Worm (Caenorhabditis elegans): Measurements from ENCODE around the gene ZK287.7.

Gene ZK287.7

ce11 chrV:9692109-9692581 lies 717 bp upstream of the ZK287.7 start, which contains the start of gene ztf-9:
ztf-9 (minus strand) TSS chrV:9692159.
- TF ChIP-seq egl-27 (tag; optimal IDR thresholded peaks at IDR 0.05) (peak; percentile 23), elt-3 (tag; optimal IDR thresholded peaks at IDR 0.05) (no peak), snpc-4 (tag; optimal IDR thresholded peaks at IDR 0.05) (peak; percentile 20), crh-2 (tag; optimal IDR thresholded peaks at IDR 0.05) (peak; percentile 57), zag-1 (tag; optimal IDR thresholded peaks at IDR 0.05) (peak; percentile 67), gmeb-1 (tag; optimal IDR thresholded peaks at IDR 0.05) (peak; percentile 7), nhr-129 (tag; optimal IDR thresholded peaks at IDR 0.05) (peak; percentile 86), ama-1 (optimal IDR thresholded peaks at IDR 0.05) (no peak), unc-55 (GFP tag; optimal IDR thresholded peaks at IDR 0.05) (peak; percentile 67), F13H6.1 (tag; optimal IDR thresholded peaks at IDR 0.05) (peak; percentile 78), lsy-2 (tag; optimal IDR thresholded peaks at IDR 0.05) (peak in 1 of 2 experiments; percentile 39), nhr-21 (tag; optimal IDR thresholded peaks at IDR 0.05) (peak; percentile 15), blmp-1 (tag; optimal IDR thresholded peaks at IDR 0.05; ENCODE audit: insufficient read depth) (peak; percentile 86), sem-4 (tag; optimal IDR thresholded peaks at IDR 0.05) (peak; percentile 7), ceh-82 (tag; optimal IDR thresholded peaks at IDR 0.05) (no peak), C34F6.9 (tag; optimal IDR thresholded peaks at IDR 0.05) (peak; percentile 74), fos-1 (tag; optimal IDR thresholded peaks at IDR 0.05) (peak; percentile 79), mbf-1 (tag; optimal IDR thresholded peaks at IDR 0.05) (no peak)

DNA sequence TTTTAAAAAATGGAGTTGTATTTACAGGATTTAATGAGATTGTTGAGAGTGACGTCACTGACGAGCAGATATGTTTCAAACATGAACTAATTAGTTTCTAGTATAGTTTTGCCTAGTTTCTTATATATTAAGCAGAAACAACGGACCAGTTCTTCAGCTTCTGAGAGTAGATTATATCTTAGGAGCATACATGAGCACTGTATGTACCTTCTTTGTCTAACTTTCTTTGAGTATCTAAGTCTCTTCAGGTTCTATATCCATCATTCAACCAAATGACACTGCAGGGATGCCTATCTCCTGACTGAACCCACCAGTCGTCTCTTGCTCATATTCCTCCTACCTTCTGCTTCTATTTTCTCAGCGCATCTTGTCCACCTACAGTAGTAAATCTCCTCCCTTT lies 3.9 kb downstream of the ZK287.7 start, which contains the start of gene her-1:
Gene her-1 (plus strand): TSS at position 301 of the 400 bp plus-strand sequence.
- TF ChIP-seq nhr-12 (tag; optimal IDR thresholded peaks at IDR 0.05) (no peak), egl-27 (tag; optimal IDR thresholded peaks at IDR 0.05) (no peak), peb-1 (tag; optimal IDR thresholded peaks at IDR 0.05) (no peak), lin-13 (GFP tag; optimal IDR thresholded peaks at IDR 0.05) (no peak), skn-1 (tag; optimal IDR thresholded peaks at IDR 0.05) (no peak), unc-62 (GFP tag; optimal IDR thresholded peaks at IDR 0.05) (no peak), sma-9 (GFP tag; optimal IDR thresholded peaks at IDR 0.05) (no peak), sma-9 (tag; optimal IDR thresholded peaks at IDR 0.05) (no peak), R02D3.7 (tag; optimal IDR thresholded peaks at IDR 0.05) (no peak), zag-1 (tag; optimal IDR thresholded peaks at IDR 0.05) (no peak), nhr-10 (tag; optimal IDR thresholded peaks at IDR 0.05) (no peak), C34F6.9 (tag; optimal IDR thresholded peaks at IDR 0.05) (no peak), sma-3 (GFP tag; optimal IDR thresholded peaks at IDR 0.05) (no peak), fos-1 (tag; optimal IDR thresholded peaks at IDR 0.05) (no peak), nhr-129 (tag; optimal IDR thresholded peaks at IDR 0.05) (no peak)

DNA sequence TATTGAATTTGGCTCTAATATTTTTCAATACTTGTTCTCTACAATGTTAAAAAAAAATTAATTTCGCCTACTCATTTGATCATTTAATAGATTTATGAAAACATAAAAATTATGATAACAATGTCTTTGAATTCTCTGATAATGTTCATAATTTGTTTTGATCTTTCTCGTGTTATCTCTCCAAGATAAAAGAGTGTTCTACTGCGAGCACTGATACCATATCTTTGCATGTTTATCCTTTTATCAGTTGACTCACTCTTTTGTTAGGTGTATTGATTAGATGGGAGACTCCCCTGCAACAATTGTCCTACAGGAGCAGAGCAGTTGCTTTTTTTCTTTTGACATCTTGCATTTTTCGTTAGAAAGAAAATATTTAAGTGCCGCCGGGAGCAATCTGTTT lies 6.4 kb downstream of the ZK287.7 start:
- no peak for TF ChIP-seq F13H6.1 (tag; optimal IDR thresholded peaks at IDR 0.05)
- TF ChIP-seq nhr-129 (tag; optimal IDR thresholded peaks at IDR 0.05), result no peak

DNA sequence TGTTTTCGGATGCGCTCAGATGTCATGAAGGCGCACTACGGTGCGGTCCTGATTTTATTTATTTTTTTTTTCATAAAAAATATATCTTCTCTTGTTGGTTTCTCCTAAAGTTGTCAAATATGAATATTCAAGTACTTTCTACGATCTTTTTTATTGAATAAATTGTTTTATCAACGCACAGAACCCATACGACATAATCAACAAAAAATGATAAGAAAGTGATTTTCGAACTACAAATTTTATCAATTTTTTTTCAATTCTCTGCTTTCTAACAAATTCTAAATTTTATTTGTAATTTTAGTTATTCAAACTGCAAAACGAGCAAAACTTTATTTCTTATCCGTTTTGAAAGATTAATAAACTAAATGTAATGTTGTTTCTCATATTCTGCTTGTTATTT lies 9.0 kb downstream of the ZK287.7 start:
- peak; percentile 50 for TF ChIP-seq fos-1 (tag; optimal IDR thresholded peaks at IDR 0.05)
- no peak for TF ChIP-seq C34F6.9 (tag; optimal IDR thresholded peaks at IDR 0.05)
- no peak for TF ChIP-seq gmeb-1 (tag; optimal IDR thresholded peaks at IDR 0.05)

- TF ChIP-seq nhr-12 (tag; optimal IDR thresholded peaks at IDR 0.05) (no peak), lin-13 (GFP tag; optimal IDR thresholded peaks at IDR 0.05) (no peak), nhr-6 (tag; optimal IDR thresholded peaks at IDR 0.05) (no peak), egl-27 (tag; optimal IDR thresholded peaks at IDR 0.05) (no peak), gmeb-1 (tag; optimal IDR thresholded peaks at IDR 0.05) (no peak), lin-11 (tag; optimal IDR thresholded peaks at IDR 0.05) (no peak)
These were observed 9.9 kb downstream of the ZK287.7 start, which contains the start of gene xbx-6 for ce11 chrV:9702755-9703154. xbx-6 (plus strand) TSS chrV:9703055.

DNA sequence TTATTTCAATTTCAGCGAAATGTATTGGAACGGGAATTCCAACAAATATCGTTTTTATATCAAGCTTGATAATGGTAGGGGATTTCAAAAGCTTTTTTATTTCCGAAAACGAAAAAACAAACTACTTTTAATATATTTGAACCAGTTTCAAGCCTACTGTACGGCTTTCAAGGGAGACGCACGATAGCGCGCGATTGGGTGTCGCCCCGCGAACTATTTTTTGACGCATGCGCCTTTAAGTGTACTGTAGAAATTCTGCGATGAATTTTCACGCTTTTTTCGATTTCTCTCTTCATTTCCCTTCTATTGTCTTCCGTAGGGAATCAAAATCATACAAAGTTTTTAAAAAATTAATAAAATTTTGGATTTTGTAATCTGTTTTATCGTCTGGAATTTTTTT lies 10.7 kb downstream of the ZK287.7 start:
- TF ChIP-seq C34F6.9 (tag; optimal IDR thresholded peaks at IDR 0.05), result no peak
- TF ChIP-seq peb-1 (tag; optimal IDR thresholded peaks at IDR 0.05), result no peak
- TF ChIP-seq nhr-11 (tag; optimal IDR thresholded peaks at IDR 0.05), result no peak
- TF ChIP-seq zag-1 (tag; optimal IDR thresholded peaks at IDR 0.05), result no peak
- TF ChIP-seq dmd-4 (tag; optimal IDR thresholded peaks at IDR 0.05), result no peak
- TF ChIP-seq ceh-16 (tag; optimal IDR thresholded peaks at IDR 0.05), result no peak
- no peak for TF ChIP-seq skn-1 (tag; optimal IDR thresholded peaks at IDR 0.05)
- TF ChIP-seq F13H6.1 (tag; optimal IDR thresholded peaks at IDR 0.05), result no peak
- TF ChIP-seq mab-5 (tag; optimal IDR thresholded peaks at IDR 0.05), result no peak
- no peak for TF ChIP-seq sma-9 (GFP tag; optimal IDR thresholded peaks at IDR 0.05)
- TF ChIP-seq sma-9 (tag; optimal IDR thresholded peaks at IDR 0.05), result no peak
- no peak for TF ChIP-seq crh-2 (tag; optimal IDR thresholded peaks at IDR 0.05)

Measured in whole organism, L2 larva.